Worm (Caenorhabditis elegans): ENCODE measurements around the gene cdd-2.

cdd-2 gene

DNA sequence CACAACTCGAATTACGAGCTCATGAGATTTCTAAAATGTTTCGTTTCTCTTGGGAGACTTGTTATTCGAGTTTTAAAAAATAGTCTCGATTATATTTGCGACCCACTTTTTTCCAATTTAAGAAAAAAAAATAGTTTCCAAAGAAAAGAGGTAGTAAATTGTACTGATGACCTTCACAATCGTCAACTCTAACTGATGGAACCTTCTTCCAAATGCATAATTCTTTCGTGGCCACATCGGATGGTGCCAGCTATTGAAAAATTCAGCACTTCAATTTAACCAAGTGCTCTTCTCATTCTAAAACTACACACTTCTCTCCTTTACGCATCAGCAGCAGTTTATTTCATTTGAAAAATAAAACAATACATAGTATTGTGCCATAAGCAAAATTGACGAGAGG, 4.0 kb downstream of the cdd-2 start:
- TF ChIP-seq F52B5.7 (tag; optimal IDR thresholded peaks at IDR 0.05) (no peak), lag-1 (GFP tag; IDR thresholded peaks at IDR 0.05) (no peak), him-1 (tag; optimal IDR thresholded peaks at IDR 0.05) (peak; percentile 70), hrde-1 (tag; optimal IDR thresholded peaks at IDR 0.05; ENCODE audit: borderline replicate concordance) (peak; percentile 37), snpc-3.4 (tag; optimal IDR thresholded peaks at IDR 0.05) (no peak), chd-7 (tag; optimal IDR thresholded peaks at IDR 0.05) (no peak), ama-1 (optimal IDR thresholded peaks at IDR 0.05) (no peak), ama-1 (GFP tag; optimal IDR thresholded peaks at IDR 0.05) (peak in 1 of 2 experiments; percentile 11), zfh-2 (GFP tag; conservative IDR thresholded peaks at IDR 0.05) (no peak), F37B4.10 (GFP tag; IDR thresholded peaks at IDR 0.05) (no peak), lsl-1 (GFP tag; optimal IDR thresholded peaks at IDR 0.05) (no peak), F10E7.11 (tag; optimal IDR thresholded peaks at IDR 0.05) (no peak), pha-4 (tag; optimal IDR thresholded peaks at IDR 0.05) (no peak), hsf-1 (GFP tag; IDR thresholded peaks at IDR 0.05) (no peak), B0035.1 (tag; optimal IDR thresholded peaks at IDR 0.05) (no peak), let-526 (GFP tag; IDR thresholded peaks at IDR 0.05) (no peak), fkh-3 (tag; optimal IDR thresholded peaks at IDR 0.05) (no peak), dox-1 (GFP tag; IDR thresholded peaks at IDR 0.05) (no peak), aptf-3 (GFP tag; IDR thresholded peaks at IDR 0.05) (no peak), nhr-80 (tag; optimal IDR thresholded peaks at IDR 0.05) (no peak), unc-62 (GFP tag; optimal IDR thresholded peaks at IDR 0.05) (no peak)

DNA sequence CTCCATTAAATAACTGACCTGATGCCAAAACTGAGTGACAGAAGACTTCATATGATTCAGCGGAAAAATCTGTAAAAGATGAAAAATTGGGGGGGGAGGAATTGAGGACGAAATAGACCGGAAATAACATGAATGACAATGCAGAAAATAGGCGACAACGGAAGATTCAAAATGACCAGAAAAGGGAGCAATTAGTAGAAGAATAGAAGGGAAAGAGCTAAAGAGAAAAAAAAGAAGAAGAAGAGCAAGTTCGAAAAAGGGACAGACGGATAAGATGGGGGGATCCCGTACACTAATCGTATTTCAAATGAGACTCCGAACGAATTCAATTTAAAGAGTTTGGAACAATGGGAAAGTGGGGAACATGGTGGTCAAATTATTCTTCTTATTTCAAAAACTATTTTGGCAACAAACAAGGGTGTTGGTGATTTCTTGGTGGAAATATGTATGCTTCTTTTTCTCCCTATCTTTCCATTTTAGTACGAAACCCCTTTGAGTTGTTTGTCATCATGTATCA, 5.2 kb downstream of the cdd-2 start, which contains the start of gene R05G6.10:
R05G6.10 (minus strand) TSS at position 51 of the 517 bp plus-strand sequence.
- TF ChIP-seq fkh-3 (tag; optimal IDR thresholded peaks at IDR 0.05) (no peak), mes-4 (tag; optimal IDR thresholded peaks at IDR 0.05) (no peak), B0261.1 (tag; optimal IDR thresholded peaks at IDR 0.05) (no peak), ztf-18 (tag; optimal IDR thresholded peaks at IDR 0.05) (no peak), K11D2.4 (GFP tag; IDR thresholded peaks at IDR 0.05) (no peak)

DNA sequence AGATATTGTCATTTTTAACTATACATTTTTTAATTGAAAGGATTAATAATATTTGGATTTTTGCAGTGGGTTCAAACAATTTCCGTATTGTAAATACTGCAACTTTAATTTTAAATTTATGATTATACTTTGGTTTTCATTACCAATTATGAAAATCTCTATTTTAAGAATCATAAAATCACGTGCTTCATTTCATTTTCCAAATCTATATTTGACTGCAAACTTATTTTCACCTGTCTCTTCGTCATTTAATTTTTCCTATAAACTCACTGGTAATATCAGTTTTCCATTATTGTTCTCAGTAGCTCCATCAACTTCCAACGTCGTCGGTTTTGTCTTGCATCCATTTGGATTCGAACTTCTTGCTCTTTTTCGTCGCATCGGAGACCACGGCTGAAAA, 15.3 kb downstream of the cdd-2 start, which contains the start of gene R05G6.1:
R05G6.1 (plus strand) TSS at position 301 of the 400 bp plus-strand sequence.
- TF ChIP-seq attf-3 (GFP tag; conservative IDR thresholded peaks at IDR 0.05) = no peak
- no peak for TF ChIP-seq xnd-1 (tag; optimal IDR thresholded peaks at IDR 0.05)
- TF ChIP-seq unc-130 (GFP tag; optimal IDR thresholded peaks at IDR 0.05) = no peak
- TF ChIP-seq ceh-100 (GFP tag; IDR thresholded peaks at IDR 0.05) = no peak
- no peak for TF ChIP-seq C17E4.6 (GFP tag; IDR thresholded peaks at IDR 0.05)
- no peak for TF ChIP-seq B0336.3 (GFP tag; IDR thresholded peaks at IDR 0.05)
- TF ChIP-seq akir-1 (GFP tag; optimal IDR thresholded peaks at IDR 0.05) = no peak
- TF ChIP-seq rpc-1 (optimal IDR thresholded peaks at IDR 0.05) = no peak
- no peak for TF ChIP-seq rpc-1 (tag; optimal IDR thresholded peaks at IDR 0.05)
- TF ChIP-seq ztf-6 (GFP tag; IDR thresholded peaks at IDR 0.05) = no peak

DNA sequence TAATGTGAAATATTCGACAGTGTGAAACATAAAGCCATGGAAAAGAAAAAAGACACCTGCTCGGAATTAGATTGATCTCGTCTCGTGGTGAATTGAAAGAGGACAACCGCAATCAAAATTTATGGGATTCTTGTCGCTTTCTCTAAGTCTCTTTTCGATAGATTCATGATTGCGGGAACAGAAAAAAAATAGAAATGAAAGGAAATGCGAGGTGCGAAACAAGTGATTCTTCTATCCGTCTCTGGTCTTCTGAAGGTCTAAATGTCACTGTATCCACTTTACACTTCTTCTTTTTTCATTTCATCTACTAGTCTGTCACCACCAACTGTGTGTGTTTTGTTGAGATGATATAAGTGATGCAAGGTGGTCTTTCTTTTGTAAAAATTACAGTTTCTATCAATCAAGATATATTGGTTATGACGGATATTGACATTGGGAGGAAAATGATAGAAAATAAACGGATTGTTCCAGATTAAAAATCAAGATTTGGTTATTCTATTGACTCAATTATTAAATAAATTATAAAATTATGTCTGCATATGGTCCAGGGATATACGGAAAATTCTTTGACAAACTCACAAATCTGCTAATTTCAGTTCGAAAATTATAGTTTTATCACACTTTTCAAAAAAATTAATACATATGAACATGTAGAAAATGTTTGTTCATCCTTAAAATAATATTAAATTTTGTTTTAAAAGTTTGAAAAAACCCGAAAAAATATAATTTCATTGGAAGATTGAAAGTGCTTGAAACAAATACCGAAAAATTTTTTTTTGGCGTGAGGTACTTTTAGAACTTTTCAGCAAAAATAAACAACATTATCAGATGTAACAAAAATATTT, 17.2 kb downstream of the cdd-2 start:
- TF ChIP-seq efl-1 (GFP tag; optimal IDR thresholded peaks at IDR 0.05) (no peak), Y53G8AR.9 (GFP tag; conservative IDR thresholded peaks at IDR 0.05) (no peak), pbrm-1 (GFP tag; IDR thresholded peaks at IDR 0.05) (no peak), akir-1 (GFP tag; optimal IDR thresholded peaks at IDR 0.05) (no peak), egrh-3 (GFP tag; IDR thresholded peaks at IDR 0.05) (no peak), ztf-28 (GFP tag; IDR thresholded peaks at IDR 0.05) (no peak), ama-1 (optimal IDR thresholded peaks at IDR 0.05) (no peak), ama-1 (GFP tag; optimal IDR thresholded peaks at IDR 0.05) (no peak), Y67H2A.10 (GFP tag; conservative IDR thresholded peaks at IDR 0.05) (no peak), sdz-38 (tag; optimal IDR thresholded peaks at IDR 0.05) (no peak), mcd-1 (GFP tag; IDR thresholded peaks at IDR 0.05) (no peak), ztf-25 (GFP tag; IDR thresholded peaks at IDR 0.05) (no peak), Y56A3A.18 (GFP tag; IDR thresholded peaks at IDR 0.05) (no peak), F49E8.2 (tag; optimal IDR thresholded peaks at IDR 0.05; ENCODE audit: insufficient read depth) (no peak)
